Fruit fly (Drosophila melanogaster) whole organism, embryonic: Measurements from ENCODE around the gene Hsp67Ba.

ENCODE experiments used
- Aef1 ChIP-seq: fragments of 200-800 bp; sonication (Bioruptor generic); IDR thresholded peaks from 3 replicates; pipeline ENCODE4 v1.3.6; 2022; ENCODE audit warnings: missing biosample characterization, missing genetic modification characterization
- Atf6 ChIP-seq: fragments of 200-800 bp; sonication (Bioruptor generic); IDR thresholded peaks from 2 replicates; pipeline ENCODE4 v1.3.6; 2022; ENCODE audit warnings: missing biosample characterization, missing genetic modification characterization
- CG10209 ChIP-seq: fragments of 200-800 bp; sonication (Bioruptor generic); optimal IDR thresholded peaks from 3 replicates; lab custom pipeline; 2017; ENCODE audit warnings: missing biosample characterization, mild to moderate bottlenecking, missing genetic modification characterization, missing genetic modification reagents
- CG10274 ChIP-seq: fragments of 200-800 bp; sonication (Bioruptor generic); optimal IDR thresholded peaks from 3 replicates; lab custom pipeline; 2017; ENCODE audit warnings: missing biosample characterization, mild to moderate bottlenecking, missing genetic modification characterization
- CG10654 ChIP-seq: fragments of 200-800 bp; sonication (Bioruptor generic); optimal IDR thresholded peaks from 2 replicates; lab custom pipeline; 2016; ENCODE audit warnings: missing biosample characterization, missing genetic modification characterization
- CG11085 ChIP-seq: fragments of 200-800 bp; sonication (Bioruptor generic); IDR thresholded peaks from 2 replicates; pipeline ENCODE4 v1.3.6; 2022; ENCODE audit warnings: missing biosample characterization, missing genetic modification characterization
- CG12104 ChIP-seq: fragments of 200-800 bp; sonication (Bioruptor generic); optimal IDR thresholded peaks from 3 replicates; lab custom pipeline; 2016; ENCODE audit warnings: missing biosample characterization, missing genetic modification characterization
- CG12942 ChIP-seq: fragments of 200-800 bp; sonication (Bioruptor generic); optimal IDR thresholded peaks from 3 replicates; lab custom pipeline; 2016; ENCODE audit warnings: missing biosample characterization, missing genetic modification characterization
- CG15073 ChIP-seq: fragments of 200-800 bp; sonication (Bioruptor generic); optimal IDR thresholded peaks from 2 replicates; lab custom pipeline; 2016; ENCODE audit warnings: missing biosample characterization, missing genetic modification characterization
- CG17328 ChIP-seq: fragments of 200-800 bp; sonication (Bioruptor generic); IDR thresholded peaks from 2 replicates; pipeline ENCODE4 v1.3.6; 2022; ENCODE audit warnings: missing biosample characterization, missing genetic modification characterization
- CG17829 ChIP-seq: fragments of 200-800 bp; optimal IDR thresholded peaks from 2 replicates; lab custom pipeline; 2019; ENCODE audit warnings: missing biosample characterization, mild to moderate bottlenecking, missing genetic modification characterization, moderate library complexity
- CG31441 ChIP-seq: fragments of 200-800 bp; sonication (Bioruptor generic); IDR thresholded peaks from 2 replicates; pipeline ENCODE4 v1.3.6; 2022; ENCODE audit warnings: missing biosample characterization, missing genetic modification characterization
- CG32767 ChIP-seq: fragments of 200-800 bp; sonication (Bioruptor generic); IDR thresholded peaks from 2 replicates; pipeline ENCODE4 v1.3.6; 2022; ENCODE audit warnings: missing biosample characterization, missing genetic modification characterization
- CG33557 ChIP-seq: fragments of 200-800 bp; sonication (Bioruptor generic); optimal IDR thresholded peaks from 2 replicates; lab custom pipeline; 2019; ENCODE audit warnings: missing biosample characterization, mild to moderate bottlenecking, missing genetic modification characterization, moderate library complexity
- CG42726 ChIP-seq: fragments of 200-800 bp; sonication (Bioruptor generic); IDR thresholded peaks from 2 replicates; pipeline ENCODE4 v1.3.6; 2022; ENCODE audit warnings: missing biosample characterization, missing genetic modification characterization; ENCODE audit not compliant: partially characterized antibody
- CG6765 ChIP-seq: fragments of 200-800 bp; sonication (Bioruptor generic); optimal IDR thresholded peaks from 3 replicates; lab custom pipeline; 2017; ENCODE audit warnings: missing biosample characterization, mild to moderate bottlenecking, missing genetic modification characterization
- CG7556 ChIP-seq: fragments of 200-800 bp; sonication (Bioruptor generic); optimal IDR thresholded peaks from 2 replicates; lab custom pipeline; 2017; ENCODE audit warnings: missing biosample characterization, mild to moderate bottlenecking, missing genetic modification characterization
- CG8290 ChIP-seq, 3 experiments: fragments of 200-800 bp; sonication (Bioruptor generic); optimal IDR thresholded peaks; 2 replicates each; lab custom pipeline; 2016 to 2019; ENCODE audit warnings: missing biosample characterization in 3 of 3, missing genetic modification characterization in 3 of 3, mild to moderate bottlenecking in 2 of 3, moderate library complexity in 1 of 3
- Dfd ChIP-seq, 2 experiments: fragments of >200 bp; optimal IDR thresholded peaks; 2 replicates each; lab custom pipeline; 2017; ENCODE audit warnings: missing biosample characterization in 2 of 2, missing genetic modification characterization in 2 of 2
- HHEX ChIP-seq: fragments of 200-800 bp; sonication (Bioruptor generic); optimal IDR thresholded peaks from 3 replicates; lab custom pipeline; 2017; ENCODE audit warnings: missing biosample characterization, mild to moderate bottlenecking, missing genetic modification characterization, missing genetic modification reagents
- HmgD ChIP-seq: fragments of 200-800 bp; sonication (Bioruptor generic); optimal IDR thresholded peaks from 3 replicates; lab custom pipeline; 2016; ENCODE audit warnings: missing biosample characterization, missing genetic modification characterization
- Hr78 ChIP-seq, 2 experiments: fragments of 200-800 bp in 1 of 2; fragments of >200 bp in 1 of 2; sonication (Bioruptor generic) in 1 of 2; optimal IDR thresholded peaks; 2 replicates each; lab custom pipeline; 2017 to 2019; ENCODE audit warnings: missing biosample characterization in 2 of 2, missing genetic modification characterization in 2 of 2, mild to moderate bottlenecking in 1 of 2, moderate library complexity in 1 of 2
- Hsf ChIP-seq: fragments of 200-800 bp; sonication (Bioruptor generic); optimal IDR thresholded peaks from 3 replicates; lab custom pipeline; 2016; ENCODE audit warnings: missing biosample characterization, missing genetic modification characterization
- Lhr ChIP-seq: fragments of 200-800 bp; sonication (Bioruptor generic); optimal IDR thresholded peaks from 3 replicates; lab custom pipeline; 2017; ENCODE audit warnings: mild to moderate bottlenecking, missing biosample characterization, missing genetic modification reagents, missing genetic modification characterization
- MTF-1 ChIP-seq: fragments of 200-800 bp; sonication (Bioruptor generic); optimal IDR thresholded peaks from 2 replicates; lab custom pipeline; 2018; ENCODE audit warnings: missing biosample characterization, mild to moderate bottlenecking, missing genetic modification characterization, borderline replicate concordance
- NK7.1 ChIP-seq: fragments of 200-800 bp; sonication (Bioruptor generic); optimal IDR thresholded peaks from 3 replicates; lab custom pipeline; 2016; ENCODE audit warnings: missing biosample characterization, missing genetic modification characterization
- Neu2 ChIP-seq: fragments of 200-800 bp; sonication (Bioruptor generic); optimal IDR thresholded peaks from 3 replicates; lab custom pipeline; 2016; ENCODE audit warnings: missing biosample characterization, missing genetic modification characterization, borderline replicate concordance
- Xrp1 ChIP-seq: fragments of 200-800 bp; sonication (Bioruptor generic); IDR thresholded peaks from 2 replicates; pipeline ENCODE4 v1.3.6; 2022; ENCODE audit warnings: missing biosample characterization, missing genetic modification characterization
- ap ChIP-seq: fragments of 200-800 bp; sonication (Bioruptor generic); IDR thresholded peaks from 2 replicates; pipeline ENCODE4 v1.3.6; 2022; ENCODE audit warnings: missing biosample characterization, missing genetic modification characterization
- cas ChIP-seq: fragments of 200-800 bp; sonication (Bioruptor generic); IDR thresholded peaks from 2 replicates; pipeline ENCODE4 v1.3.6; 2022; ENCODE audit warnings: missing biosample characterization, missing genetic modification characterization
- chinmo ChIP-seq: fragments of 200-800 bp; sonication (Bioruptor generic); IDR thresholded peaks from 4 replicates; pipeline ENCODE4 v1.3.6; 2022; ENCODE audit warnings: missing biosample characterization, missing genetic modification characterization; ENCODE audit not compliant: partially characterized antibody
- gt ChIP-seq: fragments of 200-800 bp; sonication (Bioruptor generic); IDR thresholded peaks from 2 replicates; pipeline ENCODE4 v1.3.6; 2022; ENCODE audit warnings: missing biosample characterization, missing genetic modification characterization
- hkb ChIP-seq, 2 experiments: fragments of 200-800 bp in 1 of 2; fragments of >200 bp in 1 of 2; sonication (Bioruptor generic) in 1 of 2; IDR thresholded peaks in 1 of 2; optimal IDR thresholded peaks in 1 of 2; 2 replicates each; pipeline versions ENCODE4 v1.3.6 to Lab custom; 2017 to 2022; ENCODE audit warnings: missing biosample characterization in 1 of 2, missing genetic modification characterization in 1 of 2
- kni ChIP-seq: fragments of 200-800 bp; sonication (Bioruptor generic); optimal IDR thresholded peaks from 3 replicates; lab custom pipeline; 2017; ENCODE audit warnings: mild to moderate bottlenecking, missing biosample characterization, missing genetic modification reagents, missing genetic modification characterization
- maf-S ChIP-seq: fragments of 200-800 bp; sonication (Bioruptor generic); optimal IDR thresholded peaks from 2 replicates; lab custom pipeline; 2016; ENCODE audit warnings: missing biosample characterization, missing genetic modification characterization
- mam ChIP-seq: fragments of 200-800 bp; sonication (Bioruptor generic); optimal IDR thresholded peaks from 3 replicates; lab custom pipeline; 2016; ENCODE audit warnings: missing biosample characterization, missing genetic modification characterization
- p53 ChIP-seq: fragments of 200-800 bp; sonication (Bioruptor generic); optimal IDR thresholded peaks from 2 replicates; lab custom pipeline; 2016; ENCODE audit warnings: missing biosample characterization, missing genetic modification characterization
- pan ChIP-seq, 4 experiments: fragments of >200 bp in 3 of 4; fragments of 200-800 bp in 1 of 4; sonication (Bioruptor generic) in 1 of 4; optimal IDR thresholded peaks in 3 of 4; IDR thresholded peaks in 1 of 4; 2 replicates each; pipeline versions ENCODE4 v1.3.6 to Lab custom; 2017 to 2022; ENCODE audit warnings: missing biosample characterization in 2 of 4, missing genetic modification characterization in 2 of 4, mixed read lengths in 1 of 4
- pita ChIP-seq: fragments of 200-800 bp; sonication (Bioruptor generic); optimal IDR thresholded peaks from 2 replicates; lab custom pipeline; 2017; ENCODE audit warnings: missing biosample characterization, mild to moderate bottlenecking, missing genetic modification characterization
- run ChIP-seq: fragments of 200-800 bp; sonication (Bioruptor generic); optimal IDR thresholded peaks from 3 replicates; lab custom pipeline; 2018; ENCODE audit warnings: missing biosample characterization, mild to moderate bottlenecking, missing genetic modification characterization
- sc ChIP-seq, 3 experiments: fragments of >200 bp in 2 of 3; fragments of 200-800 bp in 1 of 3; sonication (Bioruptor generic) in 1 of 3; optimal IDR thresholded peaks; 2 replicates in 2 of 3; 3 replicates in 1 of 3; lab custom pipeline; 2017; ENCODE audit warnings: mild to moderate bottlenecking in 1 of 3, missing biosample characterization in 1 of 3, missing genetic modification characterization in 1 of 3, missing genetic modification reagents in 1 of 3
- shn ChIP-seq: fragments of 200-800 bp; sonication (Bioruptor generic); optimal IDR thresholded peaks from 3 replicates; lab custom pipeline; 2016; ENCODE audit warnings: missing biosample characterization, missing genetic modification characterization
- tin ChIP-seq: fragments of 200-800 bp; sonication (Bioruptor generic); optimal IDR thresholded peaks from 3 replicates; lab custom pipeline; 2016; ENCODE audit warnings: missing biosample characterization, missing genetic modification characterization
- ttk ChIP-seq: fragments of 200-800 bp; sonication (Bioruptor generic); IDR thresholded peaks from 2 replicates; pipeline ENCODE4 v2.1.2; 2022; ENCODE audit warnings: missing biosample characterization, missing genetic modification characterization
- twi ChIP-seq: fragments of 200-800 bp; optimal IDR thresholded peaks from 2 replicates; lab custom pipeline; 2019; ENCODE audit warnings: missing biosample characterization, mild to moderate bottlenecking, missing genetic modification characterization, moderate library complexity
- vfl ChIP-seq: fragments of 200-800 bp; sonication (Bioruptor generic); optimal IDR thresholded peaks from 2 replicates; lab custom pipeline; 2016; ENCODE audit warnings: missing biosample characterization, missing genetic modification characterization
- wek ChIP-seq: fragments of 200-800 bp; sonication (Bioruptor generic); optimal IDR thresholded peaks from 3 replicates; lab custom pipeline; 2018; ENCODE audit warnings: missing biosample characterization, mild to moderate bottlenecking, missing genetic modification characterization, moderate library complexity

Gene Hsp67Ba

DNA sequence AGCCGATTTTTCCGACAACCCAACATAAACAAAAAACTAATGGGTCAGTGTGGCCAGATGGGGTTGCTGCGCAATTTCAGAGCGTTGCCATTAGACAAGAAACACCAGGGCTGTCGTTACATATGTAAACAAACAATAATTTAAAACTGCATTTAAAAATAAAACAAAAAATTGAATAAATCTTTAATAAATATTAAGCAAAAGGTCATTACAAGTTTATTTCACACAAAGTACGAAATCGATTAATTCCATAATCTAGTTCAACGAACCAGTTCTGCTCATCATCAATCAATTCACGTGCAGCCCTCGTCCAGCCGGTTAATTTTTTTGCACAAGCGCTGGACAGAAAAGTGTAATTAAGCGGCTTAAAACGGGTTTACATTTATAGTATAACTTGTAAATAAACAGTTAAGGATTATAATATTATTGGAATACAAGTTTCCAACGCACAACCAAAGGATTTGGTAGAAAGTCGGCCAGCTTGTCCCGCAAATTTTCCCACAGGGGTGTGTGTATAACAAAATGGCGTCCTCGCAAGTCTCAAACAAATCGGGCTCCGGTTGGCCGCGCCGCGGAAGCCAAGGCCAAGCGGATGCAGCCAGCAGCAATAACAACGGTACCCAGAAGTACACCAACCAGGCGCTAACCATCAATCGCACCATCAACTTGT is 31.6 kb upstream of the Hsp67Ba start, which contains the start of the genes CG4022 and Cpsf5 (continued):
- TF ChIP-seq CG12104 (GFP tag; lab: Kevin White, UChicago) (peak; percentile 85), CG32767 (GFP tag; lab: Robert Waterston, UW) (peak; percentile 91), CG11085 (GFP tag; lab: Robert Waterston, UW) (peak; percentile 56; the same call in 1 of the 2 replicates), pan (optimal IDR thresholded peaks at IDR 0.05; lab: Kevin White, UChicago) (no peak), pan (GFP tag; optimal IDR thresholded peaks at IDR 0.05 in 1 of 2, IDR thresholded peaks at IDR 0.05 in 1 of 2) (peak in 1 of 2 experiments; percentile 86), run (tag; lab: Kevin White, UChicago) (peak; percentile 54), Hr78 (GFP tag; optimal IDR thresholded peaks at IDR 0.05; lab: Kevin White, UChicago) (no peak), Xrp1 (GFP tag; lab: Robert Waterston, UW) (peak; percentile 89), CG12942 (GFP tag; lab: Kevin White, UChicago) (peak; percentile 73), shn (GFP tag; lab: Kevin White, UChicago) (peak; percentile 44), CG7556 (GFP tag; lab: Kevin White, UChicago) (peak; percentile 78), mam (peak; percentile 73), HmgD (GFP tag; lab: Kevin White, UChicago) (no peak), CG10209 (GFP tag; lab: Kevin White, UChicago) (peak; percentile 80), Hsf (GFP tag; lab: Kevin White, UChicago) (peak; percentile 85), kni (GFP tag; lab: Kevin White, UChicago) (peak; percentile 93), Neu2 (no peak), HHEX (GFP tag; lab: Kevin White, UChicago) (peak; percentile 69), Dfd (GFP tag; optimal IDR thresholded peaks at IDR 0.05; lab: Kevin White, UChicago) (no peak), Atf6 (peak; percentile 85), ap (peak; percentile 56), CG10274 (GFP tag; lab: Kevin White, UChicago) (no peak), maf-S (GFP tag; lab: Kevin White, UChicago) (peak; percentile 49), MTF-1 (no peak), vfl (peak; percentile 54), CG31441 (GFP tag; lab: Robert Waterston, UW) (peak; percentile 79), CG10654 (GFP tag; lab: Kevin White, UChicago) (peak; percentile 80), CG17328 (GFP tag; lab: Robert Waterston, UW) (peak; percentile 87), Lhr (GFP tag; lab: Kevin White, UChicago) (peak; percentile 80), hkb (optimal IDR thresholded peaks at IDR 0.05; lab: Kevin White, UChicago) (no peak), hkb (GFP tag; IDR thresholded peaks at IDR 0.05; lab: Robert Waterston, UW) (peak; percentile 87), CG8290 (GFP tag; optimal IDR thresholded peaks at IDR 0.05; lab: Kevin White, UChicago) (peak; percentile 80), CG8290 (tag; optimal IDR thresholded peaks at IDR 0.05; lab: Kevin White, UChicago) (peak; percentile 31 to 35), CG42726 (no peak), CG6765 (no peak), NK7.1 (GFP tag; lab: Kevin White, UChicago) (no peak), ttk (peak; percentile 77), cas (GFP tag; lab: Robert Waterston, UW) (peak; percentile 74), pita (GFP tag; lab: Kevin White, UChicago) (no peak), gt (GFP tag; lab: Robert Waterston, UW) (peak; percentile 40; the same call in 1 of the 2 replicates), chinmo (0 out of 4 replicates have a peak, but pooled peaks have one; percentile 26), wek (no peak), Aef1 (GFP tag; lab: Robert Waterston, UW) (peak; percentile 76), CG33557 (GFP tag; lab: Kevin White, UChicago) (peak; percentile 86), p53 (no peak), CG17829 (tag; lab: Kevin White, UChicago) (peak; percentile 91), twi (tag; lab: Kevin White, UChicago) (peak; percentile 83), CG15073 (no peak), sc (optimal IDR thresholded peaks at IDR 0.05; lab: Kevin White, UChicago) (no peak), sc (GFP tag; optimal IDR thresholded peaks at IDR 0.05; lab: Kevin White, UChicago) (peak; percentile 16), tin (GFP tag; lab: Kevin White, UChicago) (peak; percentile 81)
